Fruit fly (Drosophila melanogaster) whole organism, pupa: ENCODE results near the gene CG4467.

Source experiments
- CG13204 ChIP-seq: fragments of 200-800 bp; sonication (Bioruptor generic); optimal IDR thresholded peaks from 2 replicates; lab custom pipeline; 2018; ENCODE audit warnings: missing biosample characterization, mild to moderate bottlenecking, missing genetic modification characterization, moderate library complexity
- CG32121 ChIP-seq: fragments of 200-800 bp; sonication (Bioruptor generic); IDR thresholded peaks from 2 replicates; pipeline ENCODE4 v1.3.6; 2022; ENCODE audit warnings: missing biosample characterization, missing genetic modification characterization
- CG34367 ChIP-seq: fragments of 200-800 bp; sonication (Bioruptor generic); optimal IDR thresholded peaks from 2 replicates; lab custom pipeline; 2018; ENCODE audit warnings: missing biosample characterization, mild to moderate bottlenecking, missing genetic modification characterization
- CG8301 ChIP-seq: fragments of 200-800 bp; sonication (Bioruptor generic); optimal IDR thresholded peaks from 2 replicates; lab custom pipeline; 2018; ENCODE audit warnings: missing biosample characterization, mild to moderate bottlenecking, missing genetic modification characterization
- D1 ChIP-seq: fragments of 200-800 bp; sonication (Bioruptor generic); optimal IDR thresholded peaks from 2 replicates; lab custom pipeline; 2018; ENCODE audit warnings: missing biosample characterization, mild to moderate bottlenecking, missing genetic modification characterization, moderate library complexity
- EcR ChIP-seq: fragments of 200-800 bp; sonication (Bioruptor generic); optimal IDR thresholded peaks from 3 replicates; lab custom pipeline; 2019; ENCODE audit warnings: missing biosample characterization, missing genetic modification characterization, mild to moderate bottlenecking, moderate library complexity, missing genetic modification reagents
- Pif1B ChIP-seq: fragments of 200-800 bp; sonication (Bioruptor generic); optimal IDR thresholded peaks from 3 replicates; lab custom pipeline; 2016; ENCODE audit warnings: missing biosample characterization, missing genetic modification characterization
- Snoo ChIP-seq: fragments of 200-800 bp; sonication (Bioruptor generic); optimal IDR thresholded peaks from 3 replicates; lab custom pipeline; 2017; ENCODE audit warnings: missing biosample characterization, mild to moderate bottlenecking, missing genetic modification characterization, inconsistent platforms
- fd96Ca ChIP-seq: fragments of 200-800 bp; sonication (Bioruptor generic); IDR thresholded peaks from 3 replicates; pipeline ENCODE4 v1.3.6; 2022; ENCODE audit warnings: missing biosample characterization, missing genetic modification characterization
- gl ChIP-seq: fragments of 200-800 bp; sonication (Bioruptor generic); optimal IDR thresholded peaks from 2 replicates; lab custom pipeline; 2018; ENCODE audit warnings: missing biosample characterization, mild to moderate bottlenecking, missing genetic modification characterization
- rn ChIP-seq: fragments of 200-800 bp; sonication (Bioruptor generic); IDR thresholded peaks from 2 replicates; pipeline ENCODE4 v1.3.6; 2022; ENCODE audit warnings: missing biosample characterization, missing genetic modification characterization

dm6 chr3R:23258524-23258923 is 9.8 kb upstream of the CG4467 start:
- TF ChIP-seq rn (GFP tag; lab: Robert Waterston, UW): no peak
- no peak for TF ChIP-seq CG34367 (tag; lab: Kevin White, UChicago)
- TF ChIP-seq Snoo (tag; lab: Kevin White, UChicago): no peak
- no peak for TF ChIP-seq CG8301 (tag; lab: Kevin White, UChicago)
- TF ChIP-seq CG32121: no peak
- TF ChIP-seq gl: no peak
- no peak for TF ChIP-seq D1
- TF ChIP-seq CG13204 (GFP tag; lab: Kevin White, UChicago): no peak
- TF ChIP-seq Pif1B: no peak
- TF ChIP-seq EcR (GFP tag; lab: Kevin White, UChicago): no peak
- no peak for TF ChIP-seq fd96Ca
